Worm (Caenorhabditis elegans): ENCODE data around the gene acs-14.

ce11 chrV:9485508-9485907 is 22.4 kb upstream of the acs-14 start:
- TF ChIP-seq ama-1 (optimal IDR thresholded peaks at IDR 0.05) (no peak), hmg-4 (GFP tag; optimal IDR thresholded peaks at IDR 0.05) (no peak), tbx-11 (GFP tag; IDR thresholded peaks at IDR 0.05) (no peak), ceh-13 (GFP tag; optimal IDR thresholded peaks at IDR 0.05) (no peak), pes-1 (GFP tag; IDR thresholded peaks at IDR 0.05) (no peak), tra-4 (tag; optimal IDR thresholded peaks at IDR 0.05) (no peak), hmbx-1 (tag; optimal IDR thresholded peaks at IDR 0.05) (no peak), tbx-37 (GFP tag; conservative IDR thresholded peaks at IDR 0.05) (no peak), scrt-1 (GFP tag; IDR thresholded peaks at IDR 0.05) (no peak)
